Fruit fly (Drosophila melanogaster) whole organism, embryonic: ENCODE results near the gene ninaE.

Source experiments
- Ada2b ChIP-seq: fragments of 200-800 bp; sonication (Bioruptor generic); IDR thresholded peaks from 2 replicates; pipeline ENCODE4 v1.3.6; 2022; ENCODE audit warnings: missing biosample characterization, missing genetic modification characterization
- BEAF-32 ChIP-seq: fragments of 200-800 bp; sonication (Bioruptor generic); optimal IDR thresholded peaks from 3 replicates; lab custom pipeline; 2017; ENCODE audit warnings: missing biosample characterization, missing genetic modification characterization, mild to moderate bottlenecking, moderate library complexity, missing genetic modification reagents
- CG10462 ChIP-seq: fragments of 200-800 bp; sonication (Bioruptor generic); optimal IDR thresholded peaks from 2 replicates; lab custom pipeline; 2016; ENCODE audit warnings: missing biosample characterization, missing genetic modification characterization
- CG10959 ChIP-seq: fragments of 200-800 bp; sonication (Bioruptor generic); IDR thresholded peaks from 2 replicates; pipeline ENCODE4 v1.3.6; 2022; ENCODE audit warnings: missing biosample characterization, missing genetic modification characterization
- CG12236 ChIP-seq: fragments of 200-800 bp; sonication (Bioruptor generic); optimal IDR thresholded peaks from 2 replicates; lab custom pipeline; 2016; ENCODE audit warnings: missing biosample characterization, missing genetic modification characterization
- CG12942 ChIP-seq: fragments of 200-800 bp; sonication (Bioruptor generic); optimal IDR thresholded peaks from 3 replicates; lab custom pipeline; 2016; ENCODE audit warnings: missing biosample characterization, missing genetic modification characterization
- CG13287 ChIP-seq: fragments of 200-800 bp; sonication (Bioruptor generic); IDR thresholded peaks from 2 replicates; pipeline ENCODE4 v1.3.6; 2022; ENCODE audit warnings: missing biosample characterization, missing genetic modification characterization; ENCODE audit not compliant: partially characterized antibody
- CG13775 ChIP-seq: fragments of 200-800 bp; sonication (Bioruptor generic); optimal IDR thresholded peaks from 3 replicates; lab custom pipeline; 2017; ENCODE audit warnings: missing biosample characterization, mild to moderate bottlenecking, missing genetic modification characterization
- CG14667 ChIP-seq: fragments of 200-800 bp; sonication (Bioruptor generic); IDR thresholded peaks from 2 replicates; pipeline ENCODE4 v1.3.6; 2022; ENCODE audit warnings: missing biosample characterization, missing genetic modification characterization
- CG14710 ChIP-seq: fragments of 200-800 bp; sonication (Bioruptor generic); optimal IDR thresholded peaks from 3 replicates; lab custom pipeline; 2019; ENCODE audit warnings: missing biosample characterization, mild to moderate bottlenecking, missing genetic modification characterization, moderate library complexity
- CG15011 ChIP-seq: fragments of 200-800 bp; sonication (Bioruptor generic); optimal IDR thresholded peaks from 3 replicates; lab custom pipeline; 2018; ENCODE audit warnings: missing biosample characterization, mild to moderate bottlenecking, missing genetic modification characterization
- CG17385 ChIP-seq: fragments of 200-800 bp; sonication (Bioruptor generic); optimal IDR thresholded peaks from 3 replicates; lab custom pipeline; 2018; ENCODE audit warnings: missing biosample characterization, mild to moderate bottlenecking, missing genetic modification characterization
- CG18262 ChIP-seq: fragments of 200-800 bp; optimal IDR thresholded peaks from 3 replicates; lab custom pipeline; 2019; ENCODE audit warnings: missing biosample characterization, mild to moderate bottlenecking, missing genetic modification characterization, moderate library complexity
- CG18476 ChIP-seq: fragments of 200-800 bp; sonication (Bioruptor generic); optimal IDR thresholded peaks from 2 replicates; lab custom pipeline; 2016; ENCODE audit warnings: missing biosample characterization, mild to moderate bottlenecking, missing genetic modification characterization
- CG2120 ChIP-seq: fragments of 200-800 bp; sonication (Bioruptor generic); optimal IDR thresholded peaks from 3 replicates; lab custom pipeline; 2016; ENCODE audit warnings: missing biosample characterization, missing genetic modification characterization
- CG2875 ChIP-seq: fragments of 200-800 bp; sonication (Bioruptor generic); optimal IDR thresholded peaks from 2 replicates; lab custom pipeline; 2017; ENCODE audit warnings: missing biosample characterization, mild to moderate bottlenecking, missing genetic modification characterization, missing genetic modification reagents
- CG3838 ChIP-seq: fragments of 200-800 bp; sonication (Bioruptor generic); optimal IDR thresholded peaks from 3 replicates; lab custom pipeline; 2016; ENCODE audit warnings: missing biosample characterization, missing genetic modification characterization
- CG4404 ChIP-seq: fragments of 200-800 bp; sonication (Bioruptor generic); IDR thresholded peaks from 2 replicates; pipeline ENCODE4 v1.3.6; 2022; ENCODE audit warnings: missing biosample characterization, missing genetic modification characterization
- CG6254 ChIP-seq: fragments of 200-800 bp; sonication (Bioruptor generic); optimal IDR thresholded peaks from 3 replicates; lab custom pipeline; 2017; ENCODE audit warnings: mild to moderate bottlenecking, missing biosample characterization, missing genetic modification reagents, missing genetic modification characterization
- CG7271 ChIP-seq: fragments of 200-800 bp; sonication (Bioruptor generic); optimal IDR thresholded peaks from 2 replicates; lab custom pipeline; 2018; ENCODE audit warnings: missing biosample characterization, mild to moderate bottlenecking, missing genetic modification characterization, moderate library complexity
- CG8281 ChIP-seq: fragments of 200-800 bp; sonication (Bioruptor generic); optimal IDR thresholded peaks from 2 replicates; lab custom pipeline; 2018; ENCODE audit warnings: missing biosample characterization, mild to moderate bottlenecking, missing genetic modification characterization, moderate library complexity
- CkIIα-i1 ChIP-seq: fragments of 200-800 bp; sonication (Bioruptor generic); IDR thresholded peaks from 2 replicates; pipeline ENCODE4 v1.3.6; 2022; ENCODE audit warnings: missing biosample characterization, missing genetic modification characterization
- Dek ChIP-seq: fragments of 200-800 bp; sonication (Bioruptor generic); optimal IDR thresholded peaks from 3 replicates; lab custom pipeline; 2019; ENCODE audit warnings: missing biosample characterization, mild to moderate bottlenecking, missing genetic modification characterization, moderate library complexity
- Dp ChIP-seq: fragments of 200-800 bp; sonication (Bioruptor generic); optimal IDR thresholded peaks from 2 replicates; lab custom pipeline; 2018; ENCODE audit warnings: missing biosample characterization, mild to moderate bottlenecking, missing genetic modification characterization, moderate library complexity
- Ets65A ChIP-seq: fragments of 200-800 bp; sonication (Bioruptor generic); peaks from one replicate; lab custom pipeline; 2016; ENCODE audit warnings: missing biosample characterization, missing genetic modification characterization
- Fer3 ChIP-seq: fragments of 200-800 bp; sonication (Bioruptor generic); optimal IDR thresholded peaks from 2 replicates; lab custom pipeline; 2018; ENCODE audit warnings: missing biosample characterization, mild to moderate bottlenecking, missing genetic modification characterization, moderate library complexity
- Gug ChIP-seq: fragments of 200-800 bp; sonication (Bioruptor generic); IDR thresholded peaks from 4 replicates; pipeline ENCODE4 v1.3.6; 2022; ENCODE audit warnings: missing biosample characterization, missing genetic modification characterization
- Hr78 ChIP-seq, 2 experiments: fragments of 200-800 bp in 1 of 2; fragments of >200 bp in 1 of 2; sonication (Bioruptor generic) in 1 of 2; optimal IDR thresholded peaks; 2 replicates each; lab custom pipeline; 2017 to 2019; ENCODE audit warnings: missing biosample characterization in 2 of 2, missing genetic modification characterization in 2 of 2, mild to moderate bottlenecking in 1 of 2, moderate library complexity in 1 of 2
- Lpt ChIP-seq: fragments of >200 bp; optimal IDR thresholded peaks from 2 replicates; lab custom pipeline; 2018; ENCODE audit warnings: missing biosample characterization, missing genetic modification characterization
- Optix ChIP-seq: fragments of 200-800 bp; sonication (Bioruptor generic); IDR thresholded peaks from 3 replicates; pipeline ENCODE4 v1.3.6; 2022; ENCODE audit warnings: missing biosample characterization, missing genetic modification characterization
- Sin3A ChIP-seq: fragments of >200 bp; optimal IDR thresholded peaks from 2 replicates; lab custom pipeline; 2018
- Six4 ChIP-seq: fragments of 200-800 bp; sonication (Bioruptor generic); optimal IDR thresholded peaks from 2 replicates; lab custom pipeline; 2016; ENCODE audit warnings: missing biosample characterization, missing genetic modification characterization
- Sry-δ ChIP-seq: fragments of 200-800 bp; sonication (Bioruptor generic); optimal IDR thresholded peaks from 2 replicates; lab custom pipeline; 2016; ENCODE audit warnings: missing biosample characterization, missing genetic modification characterization
- amos ChIP-seq: fragments of 200-800 bp; sonication (Bioruptor generic); IDR thresholded peaks from 2 replicates; pipeline ENCODE4 v1.3.6; 2022; ENCODE audit warnings: missing biosample characterization, missing genetic modification characterization; ENCODE audit not compliant: partially characterized antibody
- cas ChIP-seq: fragments of 200-800 bp; sonication (Bioruptor generic); IDR thresholded peaks from 2 replicates; pipeline ENCODE4 v1.3.6; 2022; ENCODE audit warnings: missing biosample characterization, missing genetic modification characterization
- danr ChIP-seq: fragments of 200-800 bp; sonication (Bioruptor generic); IDR thresholded peaks from 2 replicates; pipeline ENCODE4 v1.3.6; 2022; ENCODE audit warnings: missing biosample characterization, missing genetic modification characterization
- dati ChIP-seq: fragments of 200-800 bp; sonication (Bioruptor generic); IDR thresholded peaks from 2 replicates; pipeline ENCODE4 v1.3.6; 2022; ENCODE audit warnings: missing biosample characterization, missing genetic modification characterization
- dm ChIP-seq: fragments of 200-800 bp; sonication (Bioruptor generic); optimal IDR thresholded peaks from 3 replicates; lab custom pipeline; 2016; ENCODE audit warnings: missing biosample characterization, missing genetic modification characterization
- inv ChIP-seq: fragments of 200-800 bp; sonication (Bioruptor generic); IDR thresholded peaks from 2 replicates; pipeline ENCODE4 v1.3.6; 2022; ENCODE audit warnings: missing biosample characterization, missing genetic modification characterization; ENCODE audit not compliant: partially characterized antibody
- lmd ChIP-seq: fragments of 200-800 bp; sonication (Bioruptor generic); IDR thresholded peaks from 2 replicates; pipeline ENCODE4 v1.3.6; 2022; ENCODE audit warnings: missing biosample characterization, missing genetic modification characterization
- pb ChIP-seq: fragments of 200-800 bp; sonication (Bioruptor generic); optimal IDR thresholded peaks from 3 replicates; lab custom pipeline; 2016; ENCODE audit warnings: missing biosample characterization, missing genetic modification characterization
- pfk ChIP-seq: fragments of 200-800 bp; sonication (Bioruptor generic); optimal IDR thresholded peaks from 2 replicates; lab custom pipeline; 2018; ENCODE audit warnings: missing biosample characterization, mild to moderate bottlenecking, missing genetic modification characterization, moderate library complexity
- psq ChIP-seq: fragments of 200-800 bp; sonication (Bioruptor generic); optimal IDR thresholded peaks from 2 replicates; lab custom pipeline; 2017; ENCODE audit warnings: missing biosample characterization, missing genetic modification characterization
- ranshi ChIP-seq: fragments of 200-800 bp; sonication (Bioruptor generic); IDR thresholded peaks from 2 replicates; pipeline ENCODE4 v1.3.6; 2022; ENCODE audit warnings: missing biosample characterization, missing genetic modification characterization
- sima ChIP-seq: fragments of 200-800 bp; sonication (Bioruptor generic); optimal IDR thresholded peaks from 2 replicates; lab custom pipeline; 2016; ENCODE audit warnings: missing biosample characterization, missing genetic modification characterization
- slbo ChIP-seq: fragments of 200-800 bp; sonication (Bioruptor generic); IDR thresholded peaks from 2 replicates; pipeline ENCODE4 v1.3.6; 2022; ENCODE audit warnings: missing biosample characterization, missing genetic modification characterization
- ssp ChIP-seq: fragments of 200-800 bp; sonication (Bioruptor generic); IDR thresholded peaks from 2 replicates; pipeline ENCODE4 v1.3.6; 2022; ENCODE audit warnings: missing biosample characterization, missing genetic modification characterization
- tna ChIP-seq: fragments of 200-800 bp; sonication (Bioruptor generic); IDR thresholded peaks from 2 replicates; pipeline ENCODE4 v1.3.6; 2022; ENCODE audit warnings: missing biosample characterization, missing genetic modification characterization; ENCODE audit not compliant: partially characterized antibody
- tx ChIP-seq: fragments of 200-800 bp; sonication (Bioruptor generic); optimal IDR thresholded peaks from 2 replicates; lab custom pipeline; 2016; ENCODE audit warnings: missing biosample characterization, missing genetic modification characterization
- unpg ChIP-seq: fragments of 200-800 bp; sonication (Bioruptor generic); optimal IDR thresholded peaks from 3 replicates; lab custom pipeline; 2018; ENCODE audit warnings: missing biosample characterization, mild to moderate bottlenecking, missing genetic modification characterization, moderate library complexity
- vnd ChIP-seq: fragments of 200-800 bp; sonication (Bioruptor generic); IDR thresholded peaks from 3 replicates; pipeline ENCODE4 v1.3.6; 2022; ENCODE audit warnings: missing biosample characterization, missing genetic modification characterization; ENCODE audit not compliant: partially characterized antibody

The ninaE gene

DNA sequence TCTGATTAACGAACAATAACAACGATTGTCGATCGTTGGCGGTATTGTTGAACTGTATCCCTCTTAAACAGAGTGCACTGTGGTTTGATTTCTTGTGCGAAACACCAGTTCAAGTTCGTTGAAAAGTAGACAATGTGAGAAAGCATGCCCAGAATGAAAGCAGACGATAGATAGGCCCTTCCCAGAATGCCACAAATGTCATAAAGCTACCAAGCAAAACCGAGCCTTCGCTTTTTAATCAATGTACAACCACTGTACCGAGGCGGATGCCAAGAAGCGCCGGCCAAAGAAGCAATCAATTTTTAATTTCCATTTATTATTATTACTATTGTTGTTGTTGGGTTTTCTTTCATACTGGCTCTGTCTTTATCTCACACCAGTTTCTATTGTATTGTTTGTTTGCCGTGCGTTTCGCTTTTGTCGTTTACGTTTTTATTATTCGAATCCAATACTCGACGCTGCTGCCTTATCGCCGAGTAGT is 20.9 kb upstream of the ninaE start (continued):
- TF ChIP-seq tx (GFP tag; lab: Kevin White, UChicago) (peak; percentile 82), Optix (peak; percentile 78), unpg (peak; percentile 86), CG10959 (peak; percentile 69), pfk (GFP tag; lab: Kevin White, UChicago) (no peak), CG14667 (GFP tag; lab: Robert Waterston, UW) (peak; percentile 84), CG12942 (GFP tag; lab: Kevin White, UChicago) (peak; percentile 78), Dp (GFP tag; lab: Kevin White, UChicago) (no peak), danr (GFP tag; lab: Robert Waterston, UW) (peak; percentile 25; the same call in 1 of the 2 replicates), CG15011 (GFP tag; lab: Kevin White, UChicago) (peak; percentile 65), Hr78 (GFP tag; optimal IDR thresholded peaks at IDR 0.05; lab: Kevin White, UChicago) (peak in 1 of 2 experiments; percentile 16), Gug (GFP tag; lab: Robert Waterston, UW) (peak; percentile 90), vnd (GFP tag; lab: Robert Waterston, UW) (no peak), BEAF-32 (GFP tag; lab: Kevin White, UChicago) (no peak), CkIIα-i1 (0 out of 2 replicates have a peak, but pooled peaks have one; percentile 23), sima (GFP tag; lab: Kevin White, UChicago) (no peak), CG18262 (tag; lab: Kevin White, UChicago) (peak; percentile 62), Ada2b (GFP tag; lab: Robert Waterston, UW) (peak; percentile 90), CG13287 (GFP tag; lab: Robert Waterston, UW) (peak; percentile 28; the same call in 1 of the 2 replicates), CG17385 (GFP tag; lab: Kevin White, UChicago) (peak; percentile 79), CG7271 (tag; lab: Kevin White, UChicago) (no peak), Dek (tag; lab: Kevin White, UChicago) (peak; percentile 74), lmd (GFP tag; lab: Robert Waterston, UW) (peak; percentile 87), tna (GFP tag; lab: Robert Waterston, UW) (no peak), dm (GFP tag; lab: Kevin White, UChicago) (peak; percentile 70), CG6254 (GFP tag; lab: Kevin White, UChicago) (peak; percentile 50), inv (no peak), CG3838 (GFP tag; lab: Kevin White, UChicago) (peak; percentile 65), Ets65A (GFP tag; lab: Kevin White, UChicago) (peak; percentile 57), CG2120 (GFP tag; lab: Kevin White, UChicago) (peak; percentile 91), slbo (GFP tag; lab: Robert Waterston, UW) (peak; percentile 93), amos (GFP tag; lab: Robert Waterston, UW) (no peak), ranshi (GFP tag; lab: Robert Waterston, UW) (peak; percentile 79), Six4 (GFP tag; lab: Kevin White, UChicago) (peak; percentile 79), CG12236 (GFP tag; lab: Kevin White, UChicago) (peak; percentile 61), CG13775 (peak; percentile 68), CG10462 (peak; percentile 68), psq (GFP tag; lab: Kevin White, UChicago) (peak; percentile 24), CG18476 (GFP tag; lab: Kevin White, UChicago) (peak; percentile 76), Lpt (no peak), dati (peak; percentile 64), ssp (GFP tag; lab: Robert Waterston, UW) (peak; percentile 49), Sin3A (no peak), CG14710 (tag; lab: Kevin White, UChicago) (no peak), CG8281 (tag; lab: Kevin White, UChicago) (peak; percentile 34), CG2875 (GFP tag; lab: Kevin White, UChicago) (peak; percentile 68), Sry-δ (GFP tag; lab: Kevin White, UChicago) (peak; percentile 29), cas (peak; percentile 67; the same call in 1 of the 2 replicates), pb (GFP tag; lab: Kevin White, UChicago) (peak; percentile 70), CG4404 (peak; percentile 59), Fer3 (tag; lab: Kevin White, UChicago) (peak; percentile 74)
